Fruit fly (Drosophila melanogaster) S2 (cell line): ENCODE results near the gene CG8117.

Source experiments
- CG8478 ChIP-seq: fragments of >200 bp; optimal IDR thresholded peaks from 2 replicates; lab custom pipeline; 2018
- CTCF ChIP-seq, 2 experiments: fragments of >200 bp; optimal IDR thresholded peaks; 2 replicates each; lab custom pipeline; 2018

DNA sequence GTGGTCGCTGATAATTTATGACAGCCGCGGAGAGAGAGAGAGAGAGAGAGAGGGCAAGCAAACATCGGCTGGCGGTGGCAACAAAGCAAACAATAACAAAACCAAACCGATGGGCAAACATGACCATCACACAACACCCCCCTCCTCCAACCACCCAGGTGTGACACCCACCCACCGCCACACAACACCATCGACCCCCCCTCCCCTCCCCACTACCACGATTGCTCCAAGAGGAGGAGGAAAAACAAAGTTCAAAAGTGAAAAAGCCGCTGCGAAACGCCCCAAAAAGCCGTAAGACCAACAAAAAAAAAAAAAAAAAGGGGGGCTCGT lies 24.4 kb upstream of the CG8117 start:
- TF ChIP-seq CG8478: no peak
- no peak for TF ChIP-seq CTCF (optimal IDR thresholded peaks at IDR 0.05; lab: Kevin White, UChicago)
